Fruit fly (Drosophila melanogaster) whole organism, embryonic: ENCODE data around the gene Tfb5.

ENCODE experiments used
- Aef1 ChIP-seq: fragments of 200-800 bp; sonication (Bioruptor generic); IDR thresholded peaks from 3 replicates; pipeline ENCODE4 v1.3.6; 2022; ENCODE audit warnings: missing biosample characterization, missing genetic modification characterization
- BEAF-32 ChIP-seq: fragments of 200-800 bp; sonication (Bioruptor generic); optimal IDR thresholded peaks from 3 replicates; lab custom pipeline; 2017; ENCODE audit warnings: missing biosample characterization, missing genetic modification characterization, mild to moderate bottlenecking, moderate library complexity, missing genetic modification reagents
- Bgb ChIP-seq: fragments of 200-800 bp; sonication (Bioruptor generic); IDR thresholded peaks from 2 replicates; pipeline ENCODE4 v1.3.6; 2022; ENCODE audit warnings: missing biosample characterization, missing genetic modification characterization; ENCODE audit not compliant: partially characterized antibody
- CG11398 ChIP-seq: fragments of 200-800 bp; sonication (Bioruptor generic); optimal IDR thresholded peaks from 2 replicates; lab custom pipeline; 2016; ENCODE audit warnings: missing biosample characterization, missing genetic modification characterization
- CG12104 ChIP-seq: fragments of 200-800 bp; sonication (Bioruptor generic); optimal IDR thresholded peaks from 3 replicates; lab custom pipeline; 2016; ENCODE audit warnings: missing biosample characterization, missing genetic modification characterization
- CG12236 ChIP-seq: fragments of 200-800 bp; sonication (Bioruptor generic); optimal IDR thresholded peaks from 2 replicates; lab custom pipeline; 2016; ENCODE audit warnings: missing biosample characterization, missing genetic modification characterization
- CG13287 ChIP-seq: fragments of 200-800 bp; sonication (Bioruptor generic); IDR thresholded peaks from 2 replicates; pipeline ENCODE4 v1.3.6; 2022; ENCODE audit warnings: missing biosample characterization, missing genetic modification characterization; ENCODE audit not compliant: partially characterized antibody
- CG13424 ChIP-seq: fragments of 200-800 bp; sonication (Bioruptor generic); optimal IDR thresholded peaks from 2 replicates; lab custom pipeline; 2019; ENCODE audit warnings: missing biosample characterization, mild to moderate bottlenecking, missing genetic modification characterization, moderate library complexity
- CG14014 ChIP-seq: fragments of 200-800 bp; sonication (Bioruptor generic); IDR thresholded peaks from 2 replicates; pipeline ENCODE4 v1.3.6; 2022; ENCODE audit warnings: missing biosample characterization, missing genetic modification characterization
- CG14965 ChIP-seq: fragments of 200-800 bp; sonication (Bioruptor generic); optimal IDR thresholded peaks from 2 replicates; lab custom pipeline; 2016; ENCODE audit warnings: missing biosample characterization, missing genetic modification characterization, borderline replicate concordance
- CG15073 ChIP-seq: fragments of 200-800 bp; sonication (Bioruptor generic); optimal IDR thresholded peaks from 2 replicates; lab custom pipeline; 2016; ENCODE audit warnings: missing biosample characterization, missing genetic modification characterization
- CG1647 ChIP-seq: fragments of 200-800 bp; sonication (Bioruptor generic); optimal IDR thresholded peaks from 3 replicates; lab custom pipeline; 2016; ENCODE audit warnings: missing biosample characterization, missing genetic modification characterization
- CG16863 ChIP-seq: fragments of 200-800 bp; sonication (Bioruptor generic); optimal IDR thresholded peaks from 3 replicates; lab custom pipeline; 2016; ENCODE audit warnings: missing biosample characterization, missing genetic modification characterization
- CG18599 ChIP-seq: fragments of 200-800 bp; sonication (Bioruptor generic); optimal IDR thresholded peaks from 3 replicates; lab custom pipeline; 2017; ENCODE audit warnings: missing biosample characterization, missing genetic modification characterization, mild to moderate bottlenecking, moderate library complexity, missing genetic modification reagents
- CG2129 ChIP-seq: fragments of 200-800 bp; sonication (Bioruptor generic); IDR thresholded peaks from 2 replicates; pipeline ENCODE4 v1.3.6; 2022; ENCODE audit warnings: missing biosample characterization, missing genetic modification characterization; ENCODE audit not compliant: partially characterized antibody
- CG32772 ChIP-seq: fragments of 200-800 bp; sonication (Bioruptor generic); IDR thresholded peaks from 2 replicates; pipeline ENCODE4 v1.3.6; 2022; ENCODE audit warnings: missing biosample characterization, missing genetic modification characterization
- CG34224 ChIP-seq: fragments of 200-800 bp; sonication (Bioruptor generic); IDR thresholded peaks from 3 replicates; pipeline ENCODE4 v1.3.6; 2022; ENCODE audit warnings: missing biosample characterization, missing genetic modification characterization; ENCODE audit not compliant: partially characterized antibody
- CG6254 ChIP-seq: fragments of 200-800 bp; sonication (Bioruptor generic); optimal IDR thresholded peaks from 3 replicates; lab custom pipeline; 2017; ENCODE audit warnings: mild to moderate bottlenecking, missing biosample characterization, missing genetic modification reagents, missing genetic modification characterization
- CG8765 ChIP-seq: fragments of 200-800 bp; sonication (Bioruptor generic); IDR thresholded peaks from 2 replicates; pipeline ENCODE4 v1.3.6; 2022; ENCODE audit warnings: missing biosample characterization, missing genetic modification characterization
- CkIIα-i1 ChIP-seq: fragments of 200-800 bp; sonication (Bioruptor generic); IDR thresholded peaks from 2 replicates; pipeline ENCODE4 v1.3.6; 2022; ENCODE audit warnings: missing biosample characterization, missing genetic modification characterization
- D19A ChIP-seq: fragments of 200-800 bp; optimal IDR thresholded peaks from 3 replicates; lab custom pipeline; 2019; ENCODE audit warnings: missing biosample characterization, mild to moderate bottlenecking, missing genetic modification characterization, moderate library complexity
- Doc2 ChIP-seq: fragments of 200-800 bp; sonication (Bioruptor generic); IDR thresholded peaks from 2 replicates; pipeline ENCODE4 v1.3.6; 2022; ENCODE audit warnings: missing biosample characterization, missing genetic modification characterization
- Doc3 ChIP-seq: fragments of 200-800 bp; sonication (Bioruptor generic); IDR thresholded peaks from 3 replicates; pipeline ENCODE4 v1.3.6; 2022; ENCODE audit warnings: missing biosample characterization, missing genetic modification characterization; ENCODE audit not compliant: partially characterized antibody
- Dp ChIP-seq: fragments of 200-800 bp; sonication (Bioruptor generic); optimal IDR thresholded peaks from 2 replicates; lab custom pipeline; 2018; ENCODE audit warnings: missing biosample characterization, mild to moderate bottlenecking, missing genetic modification characterization, moderate library complexity
- HLH4C ChIP-seq: fragments of 200-800 bp; sonication (Bioruptor generic); IDR thresholded peaks from 3 replicates; pipeline ENCODE4 v1.3.6; 2022; ENCODE audit warnings: missing biosample characterization, missing genetic modification characterization; ENCODE audit not compliant: partially characterized antibody
- Jarid2 ChIP-seq: fragments of 200-800 bp; sonication (Bioruptor generic); optimal IDR thresholded peaks from 3 replicates; lab custom pipeline; 2017; ENCODE audit warnings: mild to moderate bottlenecking, missing biosample characterization, missing genetic modification reagents, missing genetic modification characterization
- MBD-R2 ChIP-seq: fragments of 200-800 bp; sonication (Bioruptor generic); IDR thresholded peaks from 2 replicates; pipeline ENCODE4 v1.3.6; 2022; ENCODE audit warnings: missing biosample characterization, missing genetic modification characterization
- Neu2 ChIP-seq: fragments of 200-800 bp; sonication (Bioruptor generic); optimal IDR thresholded peaks from 3 replicates; lab custom pipeline; 2016; ENCODE audit warnings: missing biosample characterization, missing genetic modification characterization, borderline replicate concordance
- Scr ChIP-seq: fragments of 200-800 bp; sonication (Bioruptor generic); IDR thresholded peaks from 2 replicates; pipeline ENCODE4 v1.3.6; 2022; ENCODE audit warnings: missing biosample characterization, missing genetic modification characterization; ENCODE audit not compliant: partially characterized antibody
- amos ChIP-seq: fragments of 200-800 bp; sonication (Bioruptor generic); IDR thresholded peaks from 2 replicates; pipeline ENCODE4 v1.3.6; 2022; ENCODE audit warnings: missing biosample characterization, missing genetic modification characterization; ENCODE audit not compliant: partially characterized antibody
- bbx ChIP-seq: fragments of 200-800 bp; sonication (Bioruptor generic); IDR thresholded peaks from 2 replicates; pipeline ENCODE4 v1.3.6; 2022; ENCODE audit warnings: missing biosample characterization, missing genetic modification characterization; ENCODE audit not compliant: partially characterized antibody
- cas ChIP-seq: fragments of 200-800 bp; sonication (Bioruptor generic); IDR thresholded peaks from 2 replicates; pipeline ENCODE4 v1.3.6; 2022; ENCODE audit warnings: missing biosample characterization, missing genetic modification characterization
- dimm ChIP-seq: fragments of 200-800 bp; sonication (Bioruptor generic); IDR thresholded peaks from 2 replicates; pipeline ENCODE4 v1.3.6; 2022; ENCODE audit warnings: missing biosample characterization, missing genetic modification characterization
- dmrt11E ChIP-seq: fragments of 200-800 bp; sonication (Bioruptor generic); optimal IDR thresholded peaks from 3 replicates; lab custom pipeline; 2018; ENCODE audit warnings: missing biosample characterization, mild to moderate bottlenecking, missing genetic modification characterization, moderate library complexity
- gfzf ChIP-seq: fragments of 200-800 bp; sonication (Bioruptor generic); optimal IDR thresholded peaks from 2 replicates; lab custom pipeline; 2016; ENCODE audit warnings: missing biosample characterization, mild to moderate bottlenecking, missing genetic modification characterization, moderate library complexity
- grau ChIP-seq: fragments of 200-800 bp; optimal IDR thresholded peaks from 3 replicates; lab custom pipeline; 2019; ENCODE audit warnings: missing biosample characterization, mild to moderate bottlenecking, missing genetic modification characterization, moderate library complexity
- gt ChIP-seq: fragments of 200-800 bp; sonication (Bioruptor generic); IDR thresholded peaks from 2 replicates; pipeline ENCODE4 v1.3.6; 2022; ENCODE audit warnings: missing biosample characterization, missing genetic modification characterization
- hbn ChIP-seq: fragments of 200-800 bp; sonication (Bioruptor generic); IDR thresholded peaks from 2 replicates; pipeline ENCODE4 v1.3.6; 2022; ENCODE audit warnings: missing biosample characterization, missing genetic modification characterization; ENCODE audit not compliant: partially characterized antibody
- inv ChIP-seq: fragments of 200-800 bp; sonication (Bioruptor generic); IDR thresholded peaks from 2 replicates; pipeline ENCODE4 v1.3.6; 2022; ENCODE audit warnings: missing biosample characterization, missing genetic modification characterization; ENCODE audit not compliant: partially characterized antibody
- knrl ChIP-seq: fragments of 200-800 bp; sonication (Bioruptor generic); IDR thresholded peaks from 3 replicates; pipeline ENCODE4 v1.3.6; 2022; ENCODE audit warnings: missing biosample characterization, missing genetic modification characterization; ENCODE audit not compliant: partially characterized antibody
- lab ChIP-seq: fragments of 200-800 bp; sonication (Bioruptor generic); optimal IDR thresholded peaks from 3 replicates; lab custom pipeline; 2017; ENCODE audit warnings: missing biosample characterization, missing genetic modification characterization, mild to moderate bottlenecking, moderate library complexity, missing genetic modification reagents
- mam ChIP-seq: fragments of 200-800 bp; sonication (Bioruptor generic); optimal IDR thresholded peaks from 3 replicates; lab custom pipeline; 2016; ENCODE audit warnings: missing biosample characterization, missing genetic modification characterization
- pan ChIP-seq, 4 experiments: fragments of >200 bp in 3 of 4; fragments of 200-800 bp in 1 of 4; sonication (Bioruptor generic) in 1 of 4; optimal IDR thresholded peaks in 3 of 4; IDR thresholded peaks in 1 of 4; 2 replicates each; pipeline versions ENCODE4 v1.3.6 to Lab custom; 2017 to 2022; ENCODE audit warnings: missing biosample characterization in 2 of 4, missing genetic modification characterization in 2 of 4, mixed read lengths in 1 of 4
- row ChIP-seq: fragments of 200-800 bp; sonication (Bioruptor generic); IDR thresholded peaks from 3 replicates; pipeline ENCODE4 v1.3.6; 2022; ENCODE audit warnings: missing biosample characterization, missing genetic modification characterization
- sqz ChIP-seq: fragments of 200-800 bp; sonication (Bioruptor generic); optimal IDR thresholded peaks from 3 replicates; lab custom pipeline; 2018; ENCODE audit warnings: missing biosample characterization, mild to moderate bottlenecking, missing genetic modification characterization
- unc-4 ChIP-seq: fragments of 200-800 bp; sonication (Bioruptor generic); IDR thresholded peaks from 2 replicates; pipeline ENCODE4 v1.3.6; 2022; ENCODE audit warnings: missing biosample characterization, missing genetic modification characterization; ENCODE audit not compliant: partially characterized antibody

Gene Tfb5

DNA sequence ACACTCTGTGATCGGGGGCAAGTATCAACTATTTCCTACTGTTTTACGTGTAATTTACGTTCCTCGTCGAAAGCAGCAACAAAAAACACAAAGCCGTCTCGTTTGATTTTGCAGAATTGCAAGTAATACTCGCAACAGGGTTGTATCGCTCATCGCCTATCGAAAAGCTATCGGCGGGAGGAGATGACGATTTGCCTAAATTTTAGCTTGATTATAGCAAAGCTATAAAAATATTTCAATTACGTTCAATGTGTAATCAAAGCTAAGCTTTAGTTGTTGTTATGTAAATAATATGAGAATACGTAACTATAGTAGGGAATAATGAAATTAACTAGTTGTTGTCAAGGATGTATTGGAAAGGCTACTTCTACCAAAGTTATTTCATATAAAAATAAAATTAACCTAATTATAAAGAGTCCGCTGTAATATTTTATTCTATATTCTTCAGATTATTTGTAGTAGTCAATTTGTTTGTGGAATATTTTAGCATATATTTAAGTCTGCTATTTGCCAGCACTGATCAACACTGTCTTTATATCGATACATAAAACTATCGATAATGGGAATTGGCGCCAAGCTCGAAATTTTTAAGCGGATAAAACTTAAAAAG lies 49.1 kb upstream of the Tfb5 start, which contains the start of gene Rpn11 (continued):
- TF ChIP-seq CG11398 (GFP tag; lab: Kevin White, UChicago) = peak; percentile 15
- peak; percentile 37 for TF ChIP-seq D19A
- no peak for TF ChIP-seq CG12236
- TF ChIP-seq CG2129 (GFP tag; lab: Robert Waterston, UW) = 0 out of 2 replicates have a peak, but pooled peaks have one; percentile 38
- no peak for TF ChIP-seq Neu2
- TF ChIP-seq Doc2 = no peak
- no peak for TF ChIP-seq CG16863
- TF ChIP-seq grau (tag; lab: Kevin White, UChicago) = peak; percentile 74
- TF ChIP-seq CG14965 = no peak
- TF ChIP-seq, all 482 proteins: peak for 235

DNA sequence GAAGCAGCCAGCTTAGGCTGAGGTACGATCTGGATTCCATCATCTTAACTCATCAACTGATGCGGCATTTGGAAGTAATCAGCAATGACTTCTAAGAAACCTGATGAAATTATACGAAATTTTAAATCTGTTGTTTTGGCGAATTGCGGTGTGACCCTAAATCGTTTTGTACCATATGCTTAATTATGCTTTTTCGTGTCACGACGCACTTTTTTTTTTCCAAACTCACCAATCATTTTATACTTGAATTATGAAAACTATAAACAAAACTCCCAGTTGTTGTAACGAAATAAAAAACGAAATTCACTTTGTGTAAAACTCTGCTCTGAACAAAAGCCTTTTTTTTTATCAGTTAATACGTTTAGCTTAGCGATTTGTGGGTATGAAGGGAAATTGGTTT lies 47.5 kb upstream of the Tfb5 start, which contains the start of gene Nepl3:
TSS of gene Nepl3 (minus strand) at position 155 of the 400 bp plus-strand sequence.
- no peak for TF ChIP-seq mam (GFP tag; lab: Kevin White, UChicago)
- no peak for TF ChIP-seq dmrt11E (tag; lab: Kevin White, UChicago)
- no peak for TF ChIP-seq CG6254
- peak; percentile 63 for TF ChIP-seq CG34224 (GFP tag; lab: Robert Waterston, UW)
- TF ChIP-seq Aef1 = no peak
- no peak for TF ChIP-seq CG8765 (GFP tag; lab: Robert Waterston, UW)
- TF ChIP-seq dimm (GFP tag; lab: Robert Waterston, UW) = no peak
- no peak for TF ChIP-seq Jarid2
- peak; percentile 80 for TF ChIP-seq CG13287
- TF ChIP-seq CG32772 (GFP tag; lab: Robert Waterston, UW) = no peak
- no peak for TF ChIP-seq cas (GFP tag; lab: Robert Waterston, UW)
- TF ChIP-seq CkIIα-i1 (GFP tag; lab: Robert Waterston, UW) = no peak
- peak; percentile 41 for TF ChIP-seq Dp (GFP tag; lab: Kevin White, UChicago)
- peak; percentile 65 for TF ChIP-seq Doc3 (GFP tag; lab: Robert Waterston, UW)
- TF ChIP-seq knrl (GFP tag; lab: Robert Waterston, UW) = peak; percentile 22; the same call in 1 of the 3 replicates
- no peak for TF ChIP-seq CG12104
- TF ChIP-seq sqz (GFP tag; lab: Kevin White, UChicago) = peak; percentile 12
- peak; percentile 23; the same call in 1 of the 2 replicates for TF ChIP-seq inv
- TF ChIP-seq CG15073 (GFP tag; lab: Kevin White, UChicago) = no peak
- 0 out of 2 replicates have a peak, but pooled peaks have one; percentile 51 for TF ChIP-seq hbn (GFP tag; lab: Robert Waterston, UW)
- TF ChIP-seq Bgb (GFP tag; lab: Robert Waterston, UW) = peak; percentile 47; the same call in 1 of the 2 replicates
- TF ChIP-seq CG13424 = no peak
- peak; percentile 37; the same call in 2 of the 3 replicates for TF ChIP-seq row (GFP tag; lab: Robert Waterston, UW)
- peak; percentile 28; the same call in 1 of the 2 replicates for TF ChIP-seq bbx (GFP tag; lab: Robert Waterston, UW)
- peak; percentile 51; the same call in 1 of the 2 replicates for TF ChIP-seq amos (GFP tag; lab: Robert Waterston, UW)
- TF ChIP-seq Scr (GFP tag; lab: Robert Waterston, UW) = peak; percentile 69
- TF ChIP-seq pan (optimal IDR thresholded peaks at IDR 0.05; lab: Kevin White, UChicago) = no peak
- TF ChIP-seq pan (GFP tag; optimal IDR thresholded peaks at IDR 0.05 in 1 of 2, IDR thresholded peaks at IDR 0.05 in 1 of 2) = no peak
- no peak for TF ChIP-seq CG18599
- no peak for TF ChIP-seq CG14014 (GFP tag; lab: Robert Waterston, UW)
- TF ChIP-seq unc-4 (GFP tag; lab: Robert Waterston, UW) = peak; percentile 69
- TF ChIP-seq MBD-R2 (GFP tag; lab: Robert Waterston, UW) = peak; percentile 53
- TF ChIP-seq CG1647 (GFP tag; lab: Kevin White, UChicago) = no peak
- no peak for TF ChIP-seq gt (GFP tag; lab: Robert Waterston, UW)
- TF ChIP-seq lab (GFP tag; lab: Kevin White, UChicago) = no peak
- TF ChIP-seq HLH4C = peak; percentile 44; the same call in 1 of the 3 replicates
- TF ChIP-seq BEAF-32 (GFP tag; lab: Kevin White, UChicago) = peak; percentile 65
- TF ChIP-seq gfzf = peak; percentile 65
